Fruit fly (Drosophila melanogaster) whole organism, embryonic: ENCODE measurements around the gene CG1572.
A peak's percentile ranks its signal among the peaks of the same experiment; 100 is the strongest.

Experiments
- CG10209 ChIP-seq: fragments of 200-800 bp; sonication (Bioruptor generic); optimal IDR thresholded peaks from 3 replicates; lab custom pipeline; 2017; ENCODE audit warnings: missing biosample characterization, mild to moderate bottlenecking, missing genetic modification characterization, missing genetic modification reagents
- HmgZ ChIP-seq: fragments of 200-800 bp; sonication (Bioruptor generic); optimal IDR thresholded peaks from 2 replicates; lab custom pipeline; 2018; ENCODE audit warnings: missing biosample characterization, mild to moderate bottlenecking, missing genetic modification characterization
- lab ChIP-seq: fragments of 200-800 bp; sonication (Bioruptor generic); optimal IDR thresholded peaks from 3 replicates; lab custom pipeline; 2017; ENCODE audit warnings: missing biosample characterization, missing genetic modification characterization, mild to moderate bottlenecking, moderate library complexity, missing genetic modification reagents
- sc ChIP-seq, 3 experiments: fragments of >200 bp in 2 of 3; fragments of 200-800 bp in 1 of 3; sonication (Bioruptor generic) in 1 of 3; optimal IDR thresholded peaks; 2 replicates in 2 of 3; 3 replicates in 1 of 3; lab custom pipeline; 2017; ENCODE audit warnings: mild to moderate bottlenecking in 1 of 3, missing biosample characterization in 1 of 3, missing genetic modification characterization in 1 of 3, missing genetic modification reagents in 1 of 3
- slbo ChIP-seq: fragments of 200-800 bp; sonication (Bioruptor generic); IDR thresholded peaks from 2 replicates; pipeline ENCODE4 v1.3.6; 2022; ENCODE audit warnings: missing biosample characterization, missing genetic modification characterization

DNA sequence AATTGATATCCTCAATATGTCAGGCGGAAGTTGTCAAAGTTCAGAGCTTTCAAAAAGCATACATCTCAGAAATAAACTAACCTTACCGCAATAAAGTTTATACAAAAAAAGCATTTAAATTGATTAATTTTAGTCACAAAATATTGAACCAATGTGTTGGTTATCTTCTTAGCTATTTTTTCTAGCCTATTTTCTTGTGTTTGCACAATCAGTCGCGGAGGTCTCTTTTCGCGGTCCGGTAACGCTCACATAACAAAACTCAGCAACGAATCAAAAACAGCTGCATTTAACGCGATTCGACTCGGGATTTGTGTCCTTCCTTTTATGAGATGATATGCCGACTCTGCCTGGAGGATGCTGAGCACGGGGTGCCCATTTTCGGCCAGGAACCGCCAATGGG lies 15.1 kb upstream of the CG1572 start, which contains the start of gene CG11696:
- TF ChIP-seq CG10209 (GFP tag; lab: Kevin White, UChicago) (no peak), slbo (GFP tag; lab: Robert Waterston, UW) (peak; percentile 60), lab (no peak), HmgZ (no peak), sc (optimal IDR thresholded peaks at IDR 0.05; lab: Kevin White, UChicago) (no peak), sc (GFP tag; optimal IDR thresholded peaks at IDR 0.05; lab: Kevin White, UChicago) (no peak)
